Fruit fly (Drosophila melanogaster) whole organism, adult: ENCODE measurements around the gene Nab2.
A peak's percentile ranks its signal among the peaks of the same experiment; 100 is the strongest.

Experiments used
- CG11617 ChIP-seq: fragments of 200-800 bp; sonication (Bioruptor generic); optimal IDR thresholded peaks from 2 replicates; lab custom pipeline; 2017; ENCODE audit warnings: mild to moderate bottlenecking, missing biosample characterization, missing genetic modification reagents, missing genetic modification characterization
- CG12768 ChIP-seq: fragments of 200-800 bp; sonication (Bioruptor generic); optimal IDR thresholded peaks from 2 replicates; lab custom pipeline; 2017; ENCODE audit warnings: missing biosample characterization, missing genetic modification characterization, mild to moderate bottlenecking, moderate library complexity, missing genetic modification reagents
- CG14711 ChIP-seq: fragments of 200-800 bp; sonication (Bioruptor generic); optimal IDR thresholded peaks from 2 replicates; lab custom pipeline; 2018; ENCODE audit warnings: missing biosample characterization, mild to moderate bottlenecking, missing genetic modification characterization, moderate library complexity
- CG1620 ChIP-seq: fragments of 200-800 bp; sonication (Bioruptor generic); optimal IDR thresholded peaks from 2 replicates; lab custom pipeline; 2016; ENCODE audit warnings: missing biosample characterization, missing genetic modification characterization
- CG33017 ChIP-seq: fragments of 200-800 bp; sonication (Bioruptor generic); optimal IDR thresholded peaks from 2 replicates; lab custom pipeline; 2018; ENCODE audit warnings: missing biosample characterization, mild to moderate bottlenecking, missing genetic modification characterization, moderate library complexity
- CG5204 ChIP-seq: fragments of 200-800 bp; sonication (Bioruptor generic); optimal IDR thresholded peaks from 2 replicates; lab custom pipeline; 2016; ENCODE audit warnings: missing biosample characterization, missing genetic modification characterization
- CG7045 ChIP-seq: fragments of 200-800 bp; sonication (Bioruptor generic); optimal IDR thresholded peaks from 2 replicates; lab custom pipeline; 2017; ENCODE audit warnings: missing biosample characterization, mild to moderate bottlenecking, missing genetic modification characterization
- CG7101 ChIP-seq: fragments of 200-800 bp; sonication (Bioruptor generic); optimal IDR thresholded peaks from 2 replicates; lab custom pipeline; 2018; ENCODE audit warnings: missing biosample characterization, mild to moderate bottlenecking, missing genetic modification characterization, moderate library complexity
- Clk ChIP-seq: fragments of 200-800 bp; sonication (Bioruptor generic); optimal IDR thresholded peaks from 2 replicates; lab custom pipeline; 2017; ENCODE audit warnings: missing biosample characterization, missing genetic modification characterization
- Crg-1 ChIP-seq: fragments of 200-800 bp; sonication (Bioruptor generic); optimal IDR thresholded peaks from 2 replicates; lab custom pipeline; 2016; ENCODE audit warnings: missing biosample characterization, missing genetic modification characterization
- Hr96 ChIP-seq: fragments of 200-800 bp; sonication (Bioruptor generic); optimal IDR thresholded peaks from 2 replicates; lab custom pipeline; 2016; ENCODE audit warnings: missing biosample characterization, missing genetic modification characterization
- Mnt ChIP-seq: fragments of 200-800 bp; sonication (Bioruptor generic); optimal IDR thresholded peaks from 2 replicates; lab custom pipeline; 2016; ENCODE audit warnings: missing biosample characterization, mild to moderate bottlenecking, missing genetic modification characterization
- bab1 ChIP-seq: fragments of 200-800 bp; sonication (Bioruptor generic); optimal IDR thresholded peaks from 3 replicates; lab custom pipeline; 2019; ENCODE audit warnings: missing biosample characterization, mild to moderate bottlenecking, missing genetic modification characterization, moderate library complexity
- cic ChIP-seq: fragments of 200-800 bp; sonication (Bioruptor generic); optimal IDR thresholded peaks from 2 replicates; lab custom pipeline; 2017; ENCODE audit warnings: missing biosample characterization, mild to moderate bottlenecking, missing genetic modification characterization, moderate library complexity
- cnc ChIP-seq, 2 experiments: fragments of >200 bp; optimal IDR thresholded peaks; 2 replicates each; lab custom pipeline; 2017
- kay ChIP-seq: fragments of 200-800 bp; sonication (Bioruptor generic); peaks from one replicate; lab custom pipeline; 2016; ENCODE audit warnings: missing biosample characterization, missing genetic modification characterization, borderline replicate concordance
- ovo ChIP-seq: fragments of 200-800 bp; sonication (Bioruptor generic); optimal IDR thresholded peaks from 2 replicates; lab custom pipeline; 2016; ENCODE audit warnings: missing biosample characterization, missing genetic modification characterization
- pad ChIP-seq: fragments of 200-800 bp; sonication (Bioruptor generic); optimal IDR thresholded peaks from 3 replicates; lab custom pipeline; 2017; ENCODE audit warnings: missing biosample characterization, missing genetic modification characterization, mild to moderate bottlenecking, moderate library complexity, missing genetic modification reagents
- tj ChIP-seq: fragments of 200-800 bp; sonication (Bioruptor generic); optimal IDR thresholded peaks from 3 replicates; lab custom pipeline; 2017; ENCODE audit warnings: missing biosample characterization, mild to moderate bottlenecking, missing genetic modification characterization, moderate library complexity
- toe ChIP-seq: fragments of 200-800 bp; sonication (Bioruptor generic); optimal IDR thresholded peaks from 2 replicates; lab custom pipeline; 2016; ENCODE audit warnings: missing biosample characterization, missing genetic modification characterization

Nab2 gene

dm6 chr3R:24333182-24333808, 15.1 kb upstream of the Nab2 start, which contains the start of the genes Rrp5 and Dis3:
Gene Rrp5 (minus strand): TSS chr3R:24333316.
Gene Dis3 (plus strand): TSS chr3R:24333433.
- TF ChIP-seq CG1620 (GFP tag; lab: Kevin White, UChicago) (peak; percentile 20), CG5204 (no peak), pad (GFP tag; lab: Kevin White, UChicago) (peak; percentile 11), cic (GFP tag; lab: Kevin White, UChicago) (peak; percentile 30), Clk (GFP tag; lab: Kevin White, UChicago) (no peak), CG7045 (GFP tag; lab: Kevin White, UChicago) (no peak), bab1 (GFP tag; lab: Kevin White, UChicago) (peak; percentile 4), ovo (GFP tag; lab: Kevin White, UChicago) (peak; percentile 16), CG11617 (GFP tag; lab: Kevin White, UChicago) (peak; percentile 15), Mnt (GFP tag; lab: Kevin White, UChicago) (peak; percentile 99), Hr96 (no peak)

- peak; percentile 42 for TF ChIP-seq Mnt (GFP tag; lab: Kevin White, UChicago)
- TF ChIP-seq CG1620 (GFP tag; lab: Kevin White, UChicago): no peak
- no peak for TF ChIP-seq ovo (GFP tag; lab: Kevin White, UChicago)
- peak; percentile 5 for TF ChIP-seq CG12768 (GFP tag; lab: Kevin White, UChicago)
- TF ChIP-seq Crg-1 (GFP tag; lab: Kevin White, UChicago): no peak
These were observed 2.1 kb upstream of the Nab2 start for dm6 chr3R:24320342-24320711.

dm6 chr3R:24319632-24320341, 1.6 kb upstream of the Nab2 start:
- TF ChIP-seq CG11617 (GFP tag; lab: Kevin White, UChicago): no peak
- TF ChIP-seq toe (GFP tag; lab: Kevin White, UChicago): no peak
- no peak for TF ChIP-seq CG7101 (tag; lab: Kevin White, UChicago)
- TF ChIP-seq tj (GFP tag; lab: Kevin White, UChicago): peak; percentile 58
- TF ChIP-seq Clk (GFP tag; lab: Kevin White, UChicago): no peak
- TF ChIP-seq Mnt (GFP tag; lab: Kevin White, UChicago): peak; percentile 70
- peak; percentile 39 for TF ChIP-seq CG12768 (GFP tag; lab: Kevin White, UChicago)
- peak; percentile 97 for TF ChIP-seq kay (GFP tag; lab: Kevin White, UChicago)
- TF ChIP-seq CG1620 (GFP tag; lab: Kevin White, UChicago): no peak

- TF ChIP-seq pad (GFP tag; lab: Kevin White, UChicago): no peak
- TF ChIP-seq cic (GFP tag; lab: Kevin White, UChicago): no peak
- TF ChIP-seq CG1620 (GFP tag; lab: Kevin White, UChicago): no peak
- TF ChIP-seq CG7045 (GFP tag; lab: Kevin White, UChicago): no peak
- no peak for TF ChIP-seq Hr96
- TF ChIP-seq Crg-1 (GFP tag; lab: Kevin White, UChicago): no peak
These were observed 813 bp upstream of the Nab2 start for dm6 chr3R:24319083-24319381.

- TF ChIP-seq CG7045 (GFP tag; lab: Kevin White, UChicago) (no peak), bab1 (GFP tag; lab: Kevin White, UChicago) (peak; percentile 44)
These were observed 15.2 kb downstream of the Nab2 start for dm6 chr3R:24303060-24303459.

dm6 chr3R:24301520-24301919, 16.7 kb downstream of the Nab2 start:
- TF ChIP-seq CG11617 (GFP tag; lab: Kevin White, UChicago): no peak
- peak; percentile 17 for TF ChIP-seq tj (GFP tag; lab: Kevin White, UChicago)
- peak; percentile 36 for TF ChIP-seq bab1 (GFP tag; lab: Kevin White, UChicago)

- TF ChIP-seq CG1620 (GFP tag; lab: Kevin White, UChicago) (no peak), kay (GFP tag; lab: Kevin White, UChicago) (no peak), pad (GFP tag; lab: Kevin White, UChicago) (no peak)
These were observed 19.1 kb downstream of the Nab2 start for dm6 chr3R:24299148-24299547.

dm6 chr3R:24298534-24298936, 19.7 kb downstream of the Nab2 start:
- peak; percentile 21 for TF ChIP-seq CG7101 (tag; lab: Kevin White, UChicago)
- no peak for TF ChIP-seq toe (GFP tag; lab: Kevin White, UChicago)
- TF ChIP-seq cic (GFP tag; lab: Kevin White, UChicago): peak; percentile 39
- no peak for TF ChIP-seq pad (GFP tag; lab: Kevin White, UChicago)
- TF ChIP-seq cnc (optimal IDR thresholded peaks at IDR 0.05; lab: Kevin White, UChicago): no peak
- peak; percentile 2 for TF ChIP-seq CG5204
- peak; percentile 11 for TF ChIP-seq Mnt (GFP tag; lab: Kevin White, UChicago)
- peak; percentile 21 for TF ChIP-seq CG11617 (GFP tag; lab: Kevin White, UChicago)
- peak; percentile 40 for TF ChIP-seq CG7045 (GFP tag; lab: Kevin White, UChicago)
- TF ChIP-seq kay (GFP tag; lab: Kevin White, UChicago): peak; percentile 81
- TF ChIP-seq CG1620 (GFP tag; lab: Kevin White, UChicago): peak; percentile 23
- no peak for TF ChIP-seq bab1 (GFP tag; lab: Kevin White, UChicago)
- TF ChIP-seq ovo (GFP tag; lab: Kevin White, UChicago): no peak
- peak; percentile 45 for TF ChIP-seq CG12768 (GFP tag; lab: Kevin White, UChicago)
- peak; percentile 42 for TF ChIP-seq tj (GFP tag; lab: Kevin White, UChicago)
- TF ChIP-seq CG33017: no peak
- no peak for TF ChIP-seq CG14711 (tag; lab: Kevin White, UChicago)
